Worm (Caenorhabditis elegans) whole organism, late embryonic: ENCODE data around the gene Y54F10BM.3.

ENCODE experiments used
- C38D4.7 ChIP-seq: fragments of 200-800 bp; sonication (Bioruptor generic); optimal IDR thresholded peaks from 2 replicates; lab custom pipeline; 2018; ENCODE audit warnings: mild to moderate bottlenecking, missing genetic modification characterization, moderate library complexity, missing compliant biosample characterization
- K02D7.2 ChIP-seq: sonication (generic microtip); optimal IDR thresholded peaks from 2 replicates; lab custom pipeline; 2017; ENCODE audit warnings: mild to moderate bottlenecking, missing genetic modification characterization, missing compliant biosample characterization
- ceh-19 ChIP-seq: fragments of 200-800 bp; sonication (Bioruptor generic); optimal IDR thresholded peaks from 2 replicates; lab custom pipeline; 2018; ENCODE audit warnings: mild to moderate bottlenecking, missing genetic modification characterization, missing compliant biosample characterization
- ceh-2 ChIP-seq: sonication (generic microtip); optimal IDR thresholded peaks from 2 replicates; lab custom pipeline; 2016; ENCODE audit warnings: missing genotype, missing genetic modification characterization, missing compliant biosample characterization
- ceh-22 ChIP-seq: sonication (generic microtip); optimal IDR thresholded peaks from 2 replicates; lab custom pipeline; 2017; ENCODE audit warnings: missing biosample characterization, missing genetic modification characterization
- ceh-31 ChIP-seq: sonication (generic microtip); optimal IDR thresholded peaks from 2 replicates; lab custom pipeline; 2016; ENCODE audit warnings: missing genetic modification characterization, missing compliant biosample characterization
- ceh-34 ChIP-seq: sonication (generic microtip); optimal IDR thresholded peaks from 2 replicates; lab custom pipeline; 2016; ENCODE audit warnings: mild to moderate bottlenecking, missing genetic modification characterization, missing compliant biosample characterization
- ceh-45 ChIP-seq: fragments of 200-800 bp; sonication (Bioruptor generic); IDR thresholded peaks from 2 replicates; pipeline ENCODE4 v1.3.6; 2022; ENCODE audit warnings: missing genetic modification reagents, missing genetic modification characterization, missing compliant biosample characterization
- ceh-48 ChIP-seq: sonication (generic microtip); optimal IDR thresholded peaks from 2 replicates; lab custom pipeline; 2016; ENCODE audit warnings: missing genetic modification characterization, inconsistent platforms, missing compliant biosample characterization
- ceh-6 ChIP-seq: fragments of 200-800 bp; sonication (Bioruptor generic); optimal IDR thresholded peaks from 2 replicates; lab custom pipeline; 2018; ENCODE audit warnings: mild to moderate bottlenecking, missing genetic modification characterization, missing compliant biosample characterization
- ceh-9 ChIP-seq: sonication (generic microtip); optimal IDR thresholded peaks from 2 replicates; lab custom pipeline; 2016; ENCODE audit warnings: mild to moderate bottlenecking, missing genetic modification characterization, inconsistent platforms, missing compliant biosample characterization
- che-1 ChIP-seq: sonication (generic microtip); optimal IDR thresholded peaks from 2 replicates; lab custom pipeline; 2016; ENCODE audit warnings: mild to moderate bottlenecking, missing genetic modification characterization, missing compliant biosample characterization
- dve-1 ChIP-seq: sonication (generic microtip); optimal IDR thresholded peaks from 2 replicates; lab custom pipeline; 2017; ENCODE audit warnings: antibody characterized with exemption, mild to moderate bottlenecking, missing genetic modification characterization, missing compliant biosample characterization
- elt-2 ChIP-seq: sonication (generic microtip); optimal IDR thresholded peaks from 2 replicates; lab custom pipeline; 2016; ENCODE audit warnings: missing genetic modification reagents, missing genetic modification characterization, missing compliant biosample characterization
- elt-4 ChIP-seq: sonication (generic microtip); optimal IDR thresholded peaks from 2 replicates; lab custom pipeline; 2016; ENCODE audit warnings: missing genetic modification characterization, missing compliant biosample characterization
- eyg-1 ChIP-seq: sonication (generic microtip); optimal IDR thresholded peaks from 2 replicates; lab custom pipeline; 2016; ENCODE audit warnings: missing genotype, missing genetic modification characterization, missing compliant biosample characterization
- fkh-10 ChIP-seq: fragments of 150-350 bp; optimal IDR thresholded peaks from 2 replicates; lab custom pipeline; 2014; ENCODE audit warnings: missing biosample characterization, missing genetic modification reagents, missing genetic modification characterization
- fkh-6 ChIP-seq: sonication (generic microtip); optimal IDR thresholded peaks from 2 replicates; lab custom pipeline; 2016; ENCODE audit warnings: missing genetic modification characterization, missing compliant biosample characterization
- hlh-13 ChIP-seq: fragments of 200-800 bp; sonication (Bioruptor generic); optimal IDR thresholded peaks from 2 replicates; lab custom pipeline; 2018; ENCODE audit warnings: mild to moderate bottlenecking, missing genetic modification characterization, missing compliant biosample characterization
- hlh-15 ChIP-seq: sonication (generic microtip); optimal IDR thresholded peaks from 2 replicates; lab custom pipeline; 2016; ENCODE audit warnings: missing genetic modification characterization, missing compliant biosample characterization
- lim-6 ChIP-seq: sonication (generic microtip); optimal IDR thresholded peaks from 2 replicates; lab custom pipeline; 2016; ENCODE audit warnings: missing genetic modification characterization, missing compliant biosample characterization
- madf-2 ChIP-seq: sonication (generic microtip); optimal IDR thresholded peaks from 2 replicates; lab custom pipeline; 2017; ENCODE audit warnings: missing genetic modification characterization, missing compliant biosample characterization
- mec-3 ChIP-seq: sonication (generic microtip); optimal IDR thresholded peaks from 2 replicates; lab custom pipeline; 2016; ENCODE audit warnings: borderline replicate concordance, missing genetic modification characterization, missing compliant biosample characterization
- nfya-1 ChIP-seq: sonication (generic microtip); optimal IDR thresholded peaks from 2 replicates; lab custom pipeline; 2017; ENCODE audit warnings: missing genetic modification characterization, mild to moderate bottlenecking, missing compliant biosample characterization, antibody characterized with exemption, moderate library complexity
- nhr-232 ChIP-seq: sonication (generic microtip); optimal IDR thresholded peaks from 2 replicates; lab custom pipeline; 2016; ENCODE audit warnings: missing genetic modification characterization, missing compliant biosample characterization
- odd-2 ChIP-seq: sonication (generic microtip); optimal IDR thresholded peaks from 2 replicates; lab custom pipeline; 2017; ENCODE audit warnings: antibody characterized with exemption, mild to moderate bottlenecking, missing genetic modification characterization, missing compliant biosample characterization
- pat-9 ChIP-seq: fragments of 200-800 bp; sonication (Bioruptor generic); optimal IDR thresholded peaks from 2 replicates; lab custom pipeline; 2018; ENCODE audit warnings: mild to moderate bottlenecking, missing genetic modification characterization, moderate library complexity, missing compliant biosample characterization
- pax-1 ChIP-seq: fragments of 150-350 bp; optimal IDR thresholded peaks from 2 replicates; lab custom pipeline; 2014; ENCODE audit warnings: missing biosample characterization, missing genetic modification characterization
- pha-4 ChIP-seq: fragments of 150-350 bp; optimal IDR thresholded peaks from 2 replicates; lab custom pipeline; 2018; ENCODE audit warnings: missing biosample characterization, missing genetic modification reagents, missing genetic modification characterization
- pqm-1 ChIP-seq: sonication (generic microtip); optimal IDR thresholded peaks from 2 replicates; lab custom pipeline; 2016; ENCODE audit warnings: missing genetic modification characterization, missing compliant biosample characterization
- pros-1 ChIP-seq: fragments of 150-350 bp; optimal IDR thresholded peaks from 2 replicates; lab custom pipeline; 2014; ENCODE audit warnings: missing biosample characterization, missing genetic modification reagents, missing genetic modification characterization
- rnt-1 ChIP-seq: sonication (generic microtip); optimal IDR thresholded peaks from 2 replicates; lab custom pipeline; 2016; ENCODE audit warnings: missing genetic modification characterization, missing compliant biosample characterization
- tbx-2 ChIP-seq: sonication (generic microtip); optimal IDR thresholded peaks from 2 replicates; lab custom pipeline; 2016; ENCODE audit warnings: missing genetic modification characterization, missing compliant biosample characterization
- unc-42 ChIP-seq: sonication (generic microtip); optimal IDR thresholded peaks from 2 replicates; lab custom pipeline; 2016; ENCODE audit warnings: missing genotype, missing genetic modification characterization, missing compliant biosample characterization
- zip-5 ChIP-seq: sonication (generic microtip); optimal IDR thresholded peaks from 2 replicates; lab custom pipeline; 2016; ENCODE audit warnings: missing genetic modification characterization, missing compliant biosample characterization
- ztf-16 ChIP-seq: sonication (generic microtip); optimal IDR thresholded peaks from 2 replicates; lab custom pipeline; 2017; ENCODE audit warnings: missing genetic modification characterization, missing compliant biosample characterization

Gene Y54F10BM.3

ce11 chrIII:2324703-2325102 is 42.9 kb downstream of the Y54F10BM.3 start:
- TF ChIP-seq lim-6 (tag; lab: Kevin White, UChicago) (no peak), ceh-31 (tag; lab: Kevin White, UChicago) (no peak), nfya-1 (tag; lab: Kevin White, UChicago) (peak; percentile 89)

ce11 chrIII:2328612-2329011 is 46.8 kb downstream of the Y54F10BM.3 start:
- TF ChIP-seq elt-4 (tag; lab: Kevin White, UChicago) (no peak), ceh-48 (tag; lab: Kevin White, UChicago) (peak; percentile 60)

ce11 chrIII:2329336-2329735 is 47.5 kb downstream of the Y54F10BM.3 start, which contains the start of gene Y54F10BM.12:
TSS of gene Y54F10BM.12 (minus strand) at chrIII:2329679.
- no peak for TF ChIP-seq ztf-16 (tag; lab: Kevin White, UChicago)
- peak; percentile 7 for TF ChIP-seq ceh-34
- no peak for TF ChIP-seq ceh-19 (GFP tag; lab: Kevin White, UChicago)
- TF ChIP-seq, all 69 proteins: peak for 1

- TF ChIP-seq C38D4.7 (GFP tag; lab: Kevin White, UChicago) (no peak), nhr-232 (tag; lab: Kevin White, UChicago) (no peak), mec-3 (tag; lab: Kevin White, UChicago) (no peak)
These were observed 48.6 kb downstream of the Y54F10BM.3 start for ce11 chrIII:2330389-2330788.

ce11 chrIII:2331033-2331625 is 49.3 kb downstream of the Y54F10BM.3 start, which contains the start of the genes Y54F10BM.13 and ppm-1.D:
TSS of gene Y54F10BM.13 (minus strand) at chrIII:2331083.
TSS of gene ppm-1.D (plus strand) at chrIII:2331572.
- TF ChIP-seq tbx-2 = no peak
- no peak for TF ChIP-seq ceh-6 (GFP tag; lab: Kevin White, UChicago)
- no peak for TF ChIP-seq che-1 (tag; lab: Kevin White, UChicago)
- TF ChIP-seq fkh-6 (tag; lab: Kevin White, UChicago) = no peak
- no peak for TF ChIP-seq hlh-13 (GFP tag; lab: Kevin White, UChicago)
- TF ChIP-seq rnt-1 (tag; lab: Kevin White, UChicago) = peak; percentile 2
- no peak for TF ChIP-seq pros-1 (tag; lab: Kevin White, UChicago)
- TF ChIP-seq ceh-31 (tag; lab: Kevin White, UChicago) = peak; percentile 27
- no peak for TF ChIP-seq dve-1 (tag; lab: Kevin White, UChicago)
- no peak for TF ChIP-seq pqm-1 (tag; lab: Kevin White, UChicago)
- no peak for TF ChIP-seq eyg-1 (tag; lab: Kevin White, UChicago)
- peak; percentile 28 for TF ChIP-seq elt-2 (tag; lab: Kevin White, UChicago)
- no peak for TF ChIP-seq unc-42 (tag; lab: Kevin White, UChicago)
- TF ChIP-seq zip-5 (tag; lab: Kevin White, UChicago) = no peak
- TF ChIP-seq K02D7.2 (tag; lab: Kevin White, UChicago) = no peak
- no peak for TF ChIP-seq pha-4
- TF ChIP-seq pat-9 (tag; lab: Kevin White, UChicago) = no peak
- no peak for TF ChIP-seq hlh-15 (tag; lab: Kevin White, UChicago)
- no peak for TF ChIP-seq ceh-34
- peak; percentile 26 for TF ChIP-seq ceh-48 (tag; lab: Kevin White, UChicago)
- TF ChIP-seq ceh-22 (tag; lab: Kevin White, UChicago) = no peak
- TF ChIP-seq fkh-10 (GFP tag; lab: Kevin White, UChicago) = no peak
- no peak for TF ChIP-seq ceh-9 (tag; lab: Kevin White, UChicago)
- TF ChIP-seq nfya-1 (tag; lab: Kevin White, UChicago) = peak; percentile 18
- TF ChIP-seq ceh-45 (GFP tag; lab: Robert Waterston, UW) = no peak
- TF ChIP-seq odd-2 (tag; lab: Kevin White, UChicago) = no peak
- no peak for TF ChIP-seq mec-3 (tag; lab: Kevin White, UChicago)
- TF ChIP-seq pax-1 (tag; lab: Kevin White, UChicago) = no peak
- TF ChIP-seq madf-2 (tag; lab: Kevin White, UChicago) = no peak
- no peak for TF ChIP-seq ceh-2 (tag; lab: Kevin White, UChicago)
- TF ChIP-seq ztf-16 (tag; lab: Kevin White, UChicago) = no peak
- no peak for TF ChIP-seq nhr-232 (tag; lab: Kevin White, UChicago)
